Fruit fly (Drosophila melanogaster): ENCODE results near the gene Phf7.

Phf7 gene

DNA sequence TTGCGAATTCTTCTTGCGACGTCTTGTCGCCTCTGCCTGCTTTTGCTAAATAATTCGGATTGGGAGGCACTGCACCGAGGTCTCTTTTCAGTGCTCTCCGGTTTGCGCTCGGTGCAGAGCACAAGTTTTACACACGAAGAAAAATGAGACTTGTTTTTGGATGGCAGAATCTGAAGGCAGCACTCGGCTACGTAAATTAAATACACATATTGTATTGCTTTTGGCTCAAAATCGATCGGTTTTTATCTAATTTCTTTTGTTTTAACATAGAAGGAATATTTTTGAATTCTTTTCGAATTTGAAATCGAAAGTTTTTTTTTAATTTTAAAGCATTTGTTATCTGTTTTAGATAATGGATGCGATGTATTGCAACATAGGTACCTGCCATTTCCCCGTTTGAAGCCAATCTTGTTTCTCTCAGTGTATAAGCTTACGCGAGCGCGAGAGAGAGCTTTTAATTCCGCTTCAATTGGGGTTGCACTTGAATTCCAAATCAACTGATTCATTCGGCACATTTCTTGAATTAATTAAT, 7.9 kb upstream of the Phf7 start, which contains the start of gene AnxB10 (continued):
- TF ChIP-seq ash1 (GFP tag; optimal IDR thresholded peaks at IDR 0.05): no peak
- TF ChIP-seq CG1647 (GFP tag; optimal IDR thresholded peaks at IDR 0.05): peak; percentile 11
- no peak for TF ChIP-seq B-H2 (GFP tag; optimal IDR thresholded peaks at IDR 0.05)
- TF ChIP-seq CG14667 (GFP tag; IDR thresholded peaks at IDR 0.05): 0 out of 2 replicates have a peak, but pooled peaks have one; percentile 17
- peak; percentile 26 for TF ChIP-seq Hr3 (GFP tag; optimal IDR thresholded peaks at IDR 0.05)
- peak; percentile 4 for TF ChIP-seq CG8281 (tag; optimal IDR thresholded peaks at IDR 0.05)
- peak; percentile 58 for TF ChIP-seq CG17829 (tag; optimal IDR thresholded peaks at IDR 0.05)
- no peak for TF ChIP-seq abd-A (tag; optimal IDR thresholded peaks at IDR 0.05)
- TF ChIP-seq Mes4 (GFP tag; optimal IDR thresholded peaks at IDR 0.05): peak; percentile 37
- TF ChIP-seq CG13894 (tag; optimal IDR thresholded peaks at IDR 0.05): peak; percentile 6
- TF ChIP-seq HLHmδ (GFP tag; optimal IDR thresholded peaks at IDR 0.05): no peak
- no peak for TF ChIP-seq bbx (GFP tag; IDR thresholded peaks at IDR 0.05; ENCODE audit: partially characterized antibody)
- TF ChIP-seq Rfx (GFP tag; IDR thresholded peaks at IDR 0.05): peak; percentile 56
- no peak for TF ChIP-seq p53 (GFP tag; optimal IDR thresholded peaks at IDR 0.05)
- peak; percentile 75 for TF ChIP-seq CG3281 (GFP tag; optimal IDR thresholded peaks at IDR 0.05)
- no peak for TF ChIP-seq chinmo (GFP tag; IDR thresholded peaks at IDR 0.05; ENCODE audit: partially characterized antibody)
- no peak for TF ChIP-seq CG2889 (GFP tag; IDR thresholded peaks at IDR 0.05)
- TF ChIP-seq CG17612 (GFP tag; IDR thresholded peaks at IDR 0.05): no peak
- no peak for TF ChIP-seq CG17328 (GFP tag; IDR thresholded peaks at IDR 0.05)
- peak; percentile 14 for TF ChIP-seq CHES-1-like (GFP tag; optimal IDR thresholded peaks at IDR 0.05)
- peak; percentile 22 for TF ChIP-seq oc (tag; optimal IDR thresholded peaks at IDR 0.05)
- no peak for TF ChIP-seq CrebB (tag; optimal IDR thresholded peaks at IDR 0.05)
- no peak for TF ChIP-seq exex (tag; optimal IDR thresholded peaks at IDR 0.05)
- TF ChIP-seq CG12236 (GFP tag; optimal IDR thresholded peaks at IDR 0.05): no peak
- TF ChIP-seq CG10654 (GFP tag; optimal IDR thresholded peaks at IDR 0.05): peak; percentile 56
- no peak for TF ChIP-seq kni (GFP tag; optimal IDR thresholded peaks at IDR 0.05)
- TF ChIP-seq ftz-f1 (GFP tag; optimal IDR thresholded peaks at IDR 0.05): no peak
- no peak for TF ChIP-seq gcm2 (GFP tag; optimal IDR thresholded peaks at IDR 0.05)
- no peak for TF ChIP-seq CTCF (GFP tag; optimal IDR thresholded peaks at IDR 0.05)
- no peak for TF ChIP-seq HLH4C (GFP tag; IDR thresholded peaks at IDR 0.05; ENCODE audit: partially characterized antibody)
- TF ChIP-seq Ets65A (GFP tag): peak; percentile 90
- TF ChIP-seq zen2 (GFP tag; IDR thresholded peaks at IDR 0.05; ENCODE audit: partially characterized antibody): no peak
- peak; percentile 72 for TF ChIP-seq CG13424 (tag; optimal IDR thresholded peaks at IDR 0.05)
- TF ChIP-seq E2f1 (GFP tag; IDR thresholded peaks at IDR 0.05): 0 out of 2 replicates have a peak, but pooled peaks have one; percentile 26
- peak; percentile 32 for TF ChIP-seq CG6254 (GFP tag; optimal IDR thresholded peaks at IDR 0.05)
- peak; percentile 55 for TF ChIP-seq CG15269 (tag; optimal IDR thresholded peaks at IDR 0.05)
- peak in 1 of 3 experiments; percentile 30 for TF ChIP-seq lola (GFP tag; optimal IDR thresholded peaks at IDR 0.05)
- TF ChIP-seq disco-r (GFP tag; optimal IDR thresholded peaks at IDR 0.05): no peak
- no peak for TF ChIP-seq CG2202 (tag; optimal IDR thresholded peaks at IDR 0.05)
- no peak for TF ChIP-seq CG9876 (GFP tag; optimal IDR thresholded peaks at IDR 0.05)
- TF ChIP-seq BEAF-32 (GFP tag; optimal IDR thresholded peaks at IDR 0.05): no peak
- peak; percentile 41 for TF ChIP-seq scrt (GFP tag; optimal IDR thresholded peaks at IDR 0.05)
- TF ChIP-seq CG2678 (tag; optimal IDR thresholded peaks at IDR 0.05): peak; percentile 79
- no peak for TF ChIP-seq dati (GFP tag; IDR thresholded peaks at IDR 0.05)
- TF ChIP-seq GATAe (GFP tag; conservative IDR thresholded peaks at IDR 0.05): no peak
- TF ChIP-seq Gug (GFP tag; IDR thresholded peaks at IDR 0.05): 0 out of 4 replicates have a peak, but pooled peaks have one; percentile 20
- peak; percentile 58 for TF ChIP-seq Fer3 (tag; optimal IDR thresholded peaks at IDR 0.05)
- TF ChIP-seq Hr51 (GFP tag; optimal IDR thresholded peaks at IDR 0.05): peak in 1 of 2 experiments; percentile 75
- TF ChIP-seq Myb (GFP tag; optimal IDR thresholded peaks at IDR 0.05): peak; percentile 4
- TF ChIP-seq Kr (GFP tag; optimal IDR thresholded peaks at IDR 0.05): no peak
